Worm (Caenorhabditis elegans) whole organism, L3 larva: Measurements from ENCODE around the gene unc-3.

Experiments used
- R02D3.7 ChIP-seq: fragments of 150-350 bp; optimal IDR thresholded peaks from 2 replicates; lab custom pipeline; 2014; ENCODE audit warnings: missing biosample characterization, missing genetic modification characterization
- ZK546.5 ChIP-seq: sonication (generic microtip); optimal IDR thresholded peaks from 2 replicates; lab custom pipeline; 2017; ENCODE audit warnings: missing biosample characterization, missing genetic modification characterization
- ama-1 ChIP-seq: fragments of 150-350 bp; optimal IDR thresholded peaks from 2 replicates; lab custom pipeline; 2018
- ceh-16 ChIP-seq: sonication (generic microtip); optimal IDR thresholded peaks from 2 replicates; lab custom pipeline; 2017; ENCODE audit warnings: missing biosample characterization, missing genetic modification characterization
- ceh-82 ChIP-seq: fragments of 150-350 bp; optimal IDR thresholded peaks from 2 replicates; lab custom pipeline; 2014; ENCODE audit warnings: missing biosample characterization, missing genetic modification characterization
- ceh-9 ChIP-seq: sonication (generic microtip); optimal IDR thresholded peaks from 2 replicates; lab custom pipeline; 2018; ENCODE audit warnings: missing biosample characterization, missing genetic modification characterization
- egl-27 ChIP-seq: sonication (generic microtip); optimal IDR thresholded peaks from 4 replicates; lab custom pipeline; 2017; ENCODE audit warnings: missing biosample characterization, missing genetic modification reagents, missing genetic modification characterization
- egl-5 ChIP-seq: fragments of 150-350 bp; optimal IDR thresholded peaks from 2 replicates; lab custom pipeline; 2017; ENCODE audit warnings: missing biosample characterization, missing genetic modification reagents, missing genetic modification characterization, inconsistent platforms
- eor-1 ChIP-seq, 2 experiments: fragments of 150-350 bp; optimal IDR thresholded peaks; 2 replicates each; lab custom pipeline; 2014 to 2018; ENCODE audit warnings: missing biosample characterization in 2 of 2, missing genetic modification characterization in 2 of 2
- fkh-10 ChIP-seq: sonication (generic microtip); optimal IDR thresholded peaks from 2 replicates; lab custom pipeline; 2017; ENCODE audit warnings: missing biosample characterization, missing genetic modification reagents, missing genetic modification characterization
- fos-1 ChIP-seq: fragments of 150-350 bp; optimal IDR thresholded peaks from 2 replicates; lab custom pipeline; 2014; ENCODE audit warnings: missing biosample characterization, missing genetic modification characterization
- hmg-11 ChIP-seq: sonication (generic microtip); optimal IDR thresholded peaks from 2 replicates; lab custom pipeline; 2016; ENCODE audit warnings: missing genetic modification characterization, missing compliant biosample characterization
- lin-15B ChIP-seq: fragments of 150-350 bp; optimal IDR thresholded peaks from 2 replicates; lab custom pipeline; 2014; ENCODE audit warnings: missing biosample characterization, missing genetic modification characterization
- lin-39 ChIP-seq: fragments of 150-350 bp; optimal IDR thresholded peaks from 2 replicates; lab custom pipeline; 2018; ENCODE audit warnings: missing biosample characterization, missing genetic modification reagents, missing genetic modification characterization
- mml-1 ChIP-seq: fragments of 150-350 bp; sonication (generic microtip); optimal IDR thresholded peaks from 3 replicates; lab custom pipeline; 2014; ENCODE audit warnings: missing biosample characterization, missing genetic modification characterization
- nfya-1 ChIP-seq: sonication (generic microtip); optimal IDR thresholded peaks from 2 replicates; lab custom pipeline; 2017; ENCODE audit warnings: missing genetic modification characterization, mild to moderate bottlenecking, missing compliant biosample characterization, antibody characterized with exemption, moderate library complexity; ENCODE audit not compliant: insufficient read depth
- nhr-11 ChIP-seq: fragments of 150-350 bp; optimal IDR thresholded peaks from 2 replicates; lab custom pipeline; 2014; ENCODE audit warnings: missing biosample characterization, missing genetic modification characterization
- nhr-12 ChIP-seq: fragments of 150-350 bp; optimal IDR thresholded peaks from 2 replicates; lab custom pipeline; 2014; ENCODE audit warnings: missing biosample characterization, missing genetic modification characterization
- nhr-23 ChIP-seq: fragments of 150-350 bp; optimal IDR thresholded peaks from 2 replicates; lab custom pipeline; 2014; ENCODE audit warnings: missing biosample characterization, missing genetic modification reagents, missing genetic modification characterization
- nhr-237 ChIP-seq: fragments of 150-350 bp; optimal IDR thresholded peaks from 2 replicates; lab custom pipeline; 2014; ENCODE audit warnings: missing biosample characterization, missing genetic modification characterization
- nhr-25 ChIP-seq: sonication (generic microtip); optimal IDR thresholded peaks from 2 replicates; lab custom pipeline; 2017; ENCODE audit warnings: missing biosample characterization, missing genetic modification characterization
- nhr-43 ChIP-seq: sonication (generic microtip); optimal IDR thresholded peaks from 2 replicates; lab custom pipeline; 2016; ENCODE audit warnings: mild to moderate bottlenecking, missing genetic modification characterization, missing compliant biosample characterization; ENCODE audit not compliant: poor library complexity, severe bottlenecking
- nhr-67 ChIP-seq: fragments of 150-350 bp; optimal IDR thresholded peaks from 2 replicates; lab custom pipeline; 2014; ENCODE audit warnings: missing biosample characterization, missing genetic modification characterization
- nhr-76 ChIP-seq: fragments of 150-350 bp; sonication (generic microtip); optimal IDR thresholded peaks from 5 replicates; lab custom pipeline; 2014; ENCODE audit warnings: missing biosample characterization, missing genetic modification characterization
- nhr-77 ChIP-seq: fragments of 150-350 bp; optimal IDR thresholded peaks from 2 replicates; lab custom pipeline; 2014; ENCODE audit warnings: missing biosample characterization, missing genetic modification characterization
- pha-4 ChIP-seq: fragments of 150-350 bp; optimal IDR thresholded peaks from 2 replicates; lab custom pipeline; 2014; ENCODE audit warnings: missing biosample characterization, missing genetic modification reagents, missing genetic modification characterization
- sea-2 ChIP-seq: fragments of 150-350 bp; sonication (generic microtip); optimal IDR thresholded peaks from 4 replicates; lab custom pipeline; 2014; ENCODE audit warnings: missing biosample characterization, missing genetic modification reagents, missing genetic modification characterization
- skn-1 ChIP-seq: fragments of 150-350 bp; optimal IDR thresholded peaks from 2 replicates; lab custom pipeline; 2014; ENCODE audit warnings: missing biosample characterization, missing genetic modification characterization
- snpc-4 ChIP-seq: fragments of 150-350 bp; optimal IDR thresholded peaks from 2 replicates; lab custom pipeline; 2014; ENCODE audit warnings: missing biosample characterization, missing genetic modification characterization
- unc-39 ChIP-seq: sonication (generic microtip); optimal IDR thresholded peaks from 4 replicates; lab custom pipeline; 2017; ENCODE audit warnings: missing biosample characterization, missing genetic modification characterization
- unc-62 ChIP-seq: fragments of 150-350 bp; sonication (generic microtip); optimal IDR thresholded peaks from 4 replicates; lab custom pipeline; 2014; ENCODE audit warnings: missing biosample characterization, missing genetic modification reagents, missing genetic modification characterization
- zag-1 ChIP-seq: fragments of 150-350 bp; optimal IDR thresholded peaks from 2 replicates; lab custom pipeline; 2014; ENCODE audit warnings: missing biosample characterization, missing genetic modification characterization
- ztf-11 ChIP-seq: fragments of 150-350 bp; optimal IDR thresholded peaks from 2 replicates; lab custom pipeline; 2014; ENCODE audit warnings: missing biosample characterization, missing genetic modification characterization
- ztf-4 ChIP-seq: fragments of 150-350 bp; optimal IDR thresholded peaks from 2 replicates; lab custom pipeline; 2014; ENCODE audit warnings: missing biosample characterization, missing genetic modification characterization

The unc-3 gene

ce11 chrX:14773238-14773637 lies at the start of gene unc-3:
Gene unc-3 (plus strand): TSS chrX:14773538.
- no peak for TF ChIP-seq nfya-1 (tag; lab: Kevin White, UChicago)

ce11 chrX:14724935-14725334 lies 48.4 kb upstream of the unc-3 start:
- no peak for TF ChIP-seq egl-27
- TF ChIP-seq lin-15B (tag; lab: Kevin White, UChicago) = no peak
- no peak for TF ChIP-seq ztf-4 (tag; lab: Kevin White, UChicago)
- TF ChIP-seq ama-1 (lab: Kevin White, UChicago) = no peak
- TF ChIP-seq nhr-76 (tag; lab: Kevin White, UChicago) = no peak
- no peak for TF ChIP-seq skn-1
- no peak for TF ChIP-seq nhr-23
- no peak for TF ChIP-seq nhr-11 (tag; lab: Kevin White, UChicago)
- TF ChIP-seq ceh-9 (tag; lab: Kevin White, UChicago) = no peak
- no peak for TF ChIP-seq sea-2 (GFP tag; lab: Kevin White, UChicago)
- TF ChIP-seq ceh-16 (tag; lab: Kevin White, UChicago) = no peak
- TF ChIP-seq nhr-67 (tag; lab: Kevin White, UChicago) = no peak
- no peak for TF ChIP-seq eor-1 (tag; optimal IDR thresholded peaks at IDR 0.05; lab: Kevin White, UChicago)
- TF ChIP-seq unc-62 (GFP tag; lab: Kevin White, UChicago) = no peak
- TF ChIP-seq lin-39 = no peak

ce11 chrX:14729319-14729718 lies 44.0 kb upstream of the unc-3 start, which contains the start of gene tsp-8:
Gene tsp-8 (minus strand): TSS chrX:14729503.
- no peak for TF ChIP-seq hmg-11 (tag; lab: Kevin White, UChicago)
- no peak for TF ChIP-seq nhr-237 (tag; lab: Kevin White, UChicago)
- no peak for TF ChIP-seq fos-1 (tag; lab: Kevin White, UChicago)
- no peak for TF ChIP-seq nhr-43 (tag; lab: Kevin White, UChicago)
- TF ChIP-seq ztf-4 (tag; lab: Kevin White, UChicago) = no peak
- TF ChIP-seq ceh-82 (tag; lab: Kevin White, UChicago) = no peak
- no peak for TF ChIP-seq nhr-12 (tag; lab: Kevin White, UChicago)
- no peak for TF ChIP-seq nhr-77 (tag; lab: Kevin White, UChicago)
- TF ChIP-seq unc-62 (GFP tag; lab: Kevin White, UChicago) = no peak
- no peak for TF ChIP-seq egl-5
- no peak for TF ChIP-seq skn-1
- TF ChIP-seq nhr-25 (tag; lab: Kevin White, UChicago) = no peak
- no peak for TF ChIP-seq fkh-10 (GFP tag; lab: Kevin White, UChicago)
- TF ChIP-seq nfya-1 (tag; lab: Kevin White, UChicago) = no peak
- no peak for TF ChIP-seq mml-1
- TF ChIP-seq nhr-76 (tag; lab: Kevin White, UChicago) = no peak
- TF ChIP-seq R02D3.7 (tag; lab: Kevin White, UChicago) = no peak
- TF ChIP-seq ZK546.5 (tag; lab: Kevin White, UChicago) = no peak

ce11 chrX:14731828-14732331 lies 41.5 kb upstream of the unc-3 start, which contains the start of gene F33C8.4:
Gene F33C8.4 (plus strand): TSS chrX:14732281.
- TF ChIP-seq zag-1 (tag; lab: Kevin White, UChicago) (no peak), ztf-11 (no peak), pha-4 (tag; lab: Kevin White, UChicago) (no peak), snpc-4 (tag; lab: Kevin White, UChicago) (no peak), lin-15B (tag; lab: Kevin White, UChicago) (no peak), fos-1 (tag; lab: Kevin White, UChicago) (no peak), unc-62 (GFP tag; lab: Kevin White, UChicago) (no peak), nhr-25 (tag; lab: Kevin White, UChicago) (no peak), nhr-237 (tag; lab: Kevin White, UChicago) (no peak)

- TF ChIP-seq snpc-4 (tag; lab: Kevin White, UChicago) = no peak
- TF ChIP-seq ztf-11 = no peak
- no peak for TF ChIP-seq lin-39
- TF ChIP-seq unc-62 (GFP tag; lab: Kevin White, UChicago) = no peak
- no peak for TF ChIP-seq unc-39 (tag; lab: Kevin White, UChicago)
Observed at ce11 chrX:14736220-14736619, 37.1 kb upstream of the unc-3 start.
